Worm (Caenorhabditis elegans): ENCODE data around the gene ugt-60.

DNA sequence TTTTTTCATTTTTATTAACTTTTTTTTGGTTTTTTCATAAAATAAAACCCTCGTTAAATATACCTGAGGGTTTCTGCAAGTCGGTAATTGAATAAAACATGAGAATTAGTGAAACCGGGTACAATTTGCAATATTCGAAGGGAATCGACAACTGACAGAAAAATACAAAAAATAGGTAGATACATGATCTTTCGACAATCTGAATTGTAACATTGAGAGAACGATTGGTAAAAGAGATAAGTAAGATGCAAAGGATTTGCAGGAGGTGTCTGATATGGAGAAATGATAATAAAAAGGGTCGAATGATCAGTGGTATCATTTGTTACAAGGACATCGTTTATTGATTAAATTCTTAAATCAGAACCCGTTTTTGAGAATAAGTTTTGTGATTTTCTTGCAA is at the start of gene ugt-60:
- no peak for TF ChIP-seq nhr-77 (tag; optimal IDR thresholded peaks at IDR 0.05)
- TF ChIP-seq ztf-11 (tag; optimal IDR thresholded peaks at IDR 0.05) = no peak
